Worm (Caenorhabditis elegans) whole organism, midembryonic: ENCODE results near the gene F46C8.8.

Experiments used
- T22C8.4 ChIP-seq: fragments of 200-800 bp; sonication (Bioruptor generic); IDR thresholded peaks from 2 replicates; pipeline ENCODE4 v1.3.6; 2022; ENCODE audit warnings: missing genetic modification characterization, missing compliant biosample characterization
- cog-1 ChIP-seq: sonication (generic microtip); optimal IDR thresholded peaks from 2 replicates; lab custom pipeline; 2016; ENCODE audit warnings: missing genetic modification characterization, missing compliant biosample characterization
- flt-1 ChIP-seq: fragments of 200-800 bp; sonication (Bioruptor generic); IDR thresholded peaks from 2 replicates; pipeline ENCODE4 v1.3.6; 2022; ENCODE audit warnings: missing genetic modification characterization, missing compliant biosample characterization
- klf-2 ChIP-seq: fragments of 200-800 bp; sonication (Bioruptor generic); conservative IDR thresholded peaks from 2 replicates; pipeline ENCODE4 v1.3.6; 2022; ENCODE audit warnings: missing genetic modification reagents, missing genetic modification characterization, missing compliant biosample characterization
- med-1 ChIP-seq: sonication (generic microtip); optimal IDR thresholded peaks from 2 replicates; lab custom pipeline; 2017; ENCODE audit warnings: missing genetic modification characterization, mild to moderate bottlenecking, missing compliant biosample characterization, antibody characterized with exemption, missing genetic modification reagents; ENCODE audit not compliant: insufficient read depth
- ref-1 ChIP-seq: fragments of 200-800 bp; sonication (Bioruptor generic); conservative IDR thresholded peaks from 2 replicates; pipeline ENCODE4 v1.3.6; 2022; ENCODE audit warnings: missing genetic modification reagents, missing genetic modification characterization, missing compliant biosample characterization
- tab-1 ChIP-seq: fragments of 200-800 bp; sonication (Bioruptor generic); IDR thresholded peaks from 2 replicates; pipeline ENCODE4 v1.3.6; 2022; ENCODE audit warnings: missing genetic modification characterization, missing compliant biosample characterization
- ztf-23 ChIP-seq: fragments of 200-800 bp; sonication (Bioruptor generic); IDR thresholded peaks from 2 replicates; pipeline ENCODE4 v1.3.6; 2022; ENCODE audit warnings: missing genetic modification reagents, missing genetic modification characterization, missing compliant biosample characterization
- ztf-29 ChIP-seq: fragments of 200-800 bp; sonication (Bioruptor generic); IDR thresholded peaks from 2 replicates; pipeline ENCODE4 v1.3.6; 2022; ENCODE audit warnings: missing genetic modification reagents, missing genetic modification characterization, missing compliant biosample characterization

The F46C8.8 gene

ce11 chrX:7522595-7522994 lies 31.6 kb downstream of the F46C8.8 start:
- TF ChIP-seq ztf-23 (GFP tag; lab: Robert Waterston, UW) = no peak
- TF ChIP-seq ref-1 (GFP tag; lab: Robert Waterston, UW) = no peak
- no peak for TF ChIP-seq med-1 (GFP tag; lab: Kevin White, UChicago)
- TF ChIP-seq klf-2 (GFP tag; lab: Robert Waterston, UW) = no peak
- no peak for TF ChIP-seq T22C8.4
- no peak for TF ChIP-seq cog-1
- no peak for TF ChIP-seq ztf-29 (GFP tag; lab: Robert Waterston, UW)
- TF ChIP-seq tab-1 = no peak
- no peak for TF ChIP-seq flt-1 (GFP tag; lab: Robert Waterston, UW)

- TF ChIP-seq klf-2 (GFP tag; lab: Robert Waterston, UW) (no peak), ref-1 (GFP tag; lab: Robert Waterston, UW) (no peak), cog-1 (no peak), med-1 (GFP tag; lab: Kevin White, UChicago) (no peak), T22C8.4 (no peak)
Observed at ce11 chrX:7519569-7519968, 34.7 kb downstream of the F46C8.8 start, which contains the start of gene chts-1. Gene chts-1, minus strand, starts transcription at chrX:7519669.

ce11 chrX:7512714-7513113 lies 41.5 kb downstream of the F46C8.8 start:
- TF ChIP-seq med-1 (GFP tag; lab: Kevin White, UChicago) (no peak), T22C8.4 (no peak), ref-1 (GFP tag; lab: Robert Waterston, UW) (no peak), tab-1 (no peak), cog-1 (no peak), flt-1 (GFP tag; lab: Robert Waterston, UW) (no peak), ztf-29 (GFP tag; lab: Robert Waterston, UW) (no peak), klf-2 (GFP tag; lab: Robert Waterston, UW) (no peak), ztf-23 (GFP tag; lab: Robert Waterston, UW) (no peak)

- TF ChIP-seq ztf-29 (GFP tag; lab: Robert Waterston, UW) = no peak
- TF ChIP-seq ref-1 (GFP tag; lab: Robert Waterston, UW) = no peak
- TF ChIP-seq med-1 (GFP tag; lab: Kevin White, UChicago) = no peak
- TF ChIP-seq tab-1 = no peak
- TF ChIP-seq klf-2 (GFP tag; lab: Robert Waterston, UW) = no peak
- TF ChIP-seq cog-1 = no peak
- no peak for TF ChIP-seq ztf-23 (GFP tag; lab: Robert Waterston, UW)
- TF ChIP-seq flt-1 (GFP tag; lab: Robert Waterston, UW) = no peak; the same call in none of the 2 replicates
- TF ChIP-seq T22C8.4 = no peak
Observed at ce11 chrX:7507141-7507540, 47.1 kb downstream of the F46C8.8 start.

- TF ChIP-seq ztf-23 (GFP tag; lab: Robert Waterston, UW) = no peak
- no peak for TF ChIP-seq T22C8.4
- TF ChIP-seq med-1 (GFP tag; lab: Kevin White, UChicago) = no peak
- TF ChIP-seq cog-1 = no peak
- TF ChIP-seq tab-1 = no peak
- no peak for TF ChIP-seq klf-2 (GFP tag; lab: Robert Waterston, UW)
- TF ChIP-seq ztf-29 (GFP tag; lab: Robert Waterston, UW) = no peak
- no peak for TF ChIP-seq flt-1 (GFP tag; lab: Robert Waterston, UW)
- no peak for TF ChIP-seq ref-1 (GFP tag; lab: Robert Waterston, UW)
Observed at ce11 chrX:7506533-7506932, 47.7 kb downstream of the F46C8.8 start, which contains the start of gene lgc-11. Gene lgc-11, minus strand, starts transcription at chrX:7506633.

ce11 chrX:7502807-7503206 lies 51.4 kb downstream of the F46C8.8 start, which contains the start of gene F48E3.6:
Gene F48E3.6, minus strand, starts transcription at chrX:7502907.
- TF ChIP-seq ztf-29 (GFP tag; lab: Robert Waterston, UW) (no peak), ztf-23 (GFP tag; lab: Robert Waterston, UW) (no peak), flt-1 (GFP tag; lab: Robert Waterston, UW) (no peak), cog-1 (no peak), med-1 (GFP tag; lab: Kevin White, UChicago) (no peak), T22C8.4 (no peak)
